Worm (Caenorhabditis elegans): ENCODE results near the gene srt-54.

ce11 chrII:95177-95576, 21.8 kb upstream of the srt-54 start, which contains the start of gene C50D2.7:
- no peak for TF ChIP-seq nfya-1 (tag; optimal IDR thresholded peaks at IDR 0.05; ENCODE audit: borderline replicate concordance, insufficient read depth)
- TF ChIP-seq madf-6 (GFP tag; IDR thresholded peaks at IDR 0.05) = no peak
- no peak for TF ChIP-seq madf-3 (GFP tag; IDR thresholded peaks at IDR 0.05)
- TF ChIP-seq tlf-1 (GFP tag; optimal IDR thresholded peaks at IDR 0.05) = no peak
- no peak for TF ChIP-seq ama-1 (optimal IDR thresholded peaks at IDR 0.05)
- no peak for TF ChIP-seq ama-1 (GFP tag; optimal IDR thresholded peaks at IDR 0.05)
- no peak for TF ChIP-seq lsl-1 (GFP tag; optimal IDR thresholded peaks at IDR 0.05)
- TF ChIP-seq nhr-120 (GFP tag; IDR thresholded peaks at IDR 0.05) = no peak
- no peak for TF ChIP-seq K11D2.4 (GFP tag; IDR thresholded peaks at IDR 0.05)
- no peak for TF ChIP-seq dpl-1 (GFP tag; optimal IDR thresholded peaks at IDR 0.05)
- TF ChIP-seq lin-35 (GFP tag; optimal IDR thresholded peaks at IDR 0.05) = no peak
- no peak for TF ChIP-seq F57C9.4 (tag; optimal IDR thresholded peaks at IDR 0.05)
- TF ChIP-seq F33H1.4 (GFP tag; IDR thresholded peaks at IDR 0.05) = no peak
- no peak for TF ChIP-seq unc-62 (GFP tag; optimal IDR thresholded peaks at IDR 0.05)
- no peak for TF ChIP-seq hmg-1.2 (GFP tag; IDR thresholded peaks at IDR 0.05)

Measured in whole organism, young adult.